Worm (Caenorhabditis elegans) whole organism, early embryonic: ENCODE results near the gene srz-47.

Experiments
- F13C5.2 ChIP-seq: sonication (generic microtip); optimal IDR thresholded peaks from 2 replicates; lab custom pipeline; 2017; ENCODE audit warnings: mild to moderate bottlenecking, missing genetic modification characterization, inconsistent platforms, missing compliant biosample characterization
- aly-1 ChIP-seq: sonication (generic microtip); optimal IDR thresholded peaks from 2 replicates; lab custom pipeline; 2016; ENCODE audit warnings: missing genetic modification characterization, missing compliant biosample characterization
- ama-1 ChIP-seq: fragments of 150-350 bp; optimal IDR thresholded peaks from 2 replicates; lab custom pipeline; 2014
- ceh-13 ChIP-seq: fragments of 200-800 bp; sonication (Bioruptor generic); optimal IDR thresholded peaks from 2 replicates; lab custom pipeline; 2018; ENCODE audit warnings: mild to moderate bottlenecking, missing genetic modification characterization, missing compliant biosample characterization
- ceh-36 ChIP-seq: sonication (generic microtip); optimal IDR thresholded peaks from 2 replicates; lab custom pipeline; 2016; ENCODE audit warnings: missing genetic modification characterization, inconsistent platforms, missing compliant biosample characterization
- flt-1 ChIP-seq: fragments of 200-800 bp; sonication (Bioruptor generic); IDR thresholded peaks from 2 replicates; pipeline ENCODE4 v1.3.6; 2022; ENCODE audit warnings: missing genetic modification characterization, missing compliant biosample characterization
- hmbx-1 ChIP-seq: sonication (generic microtip); optimal IDR thresholded peaks from 2 replicates; lab custom pipeline; 2016; ENCODE audit warnings: mild to moderate bottlenecking, missing genetic modification characterization, missing compliant biosample characterization
- hnd-1 ChIP-seq: sonication (generic microtip); optimal IDR thresholded peaks from 2 replicates; lab custom pipeline; 2016; ENCODE audit warnings: missing genetic modification characterization, missing compliant biosample characterization
- pes-1 ChIP-seq: fragments of 200-800 bp; sonication (Bioruptor generic); IDR thresholded peaks from 2 replicates; pipeline ENCODE4 v1.3.6; 2022; ENCODE audit warnings: missing genetic modification reagents, missing genetic modification characterization, missing compliant biosample characterization
- scrt-1 ChIP-seq: fragments of 200-800 bp; sonication (Bioruptor generic); IDR thresholded peaks from 2 replicates; pipeline ENCODE4 v1.3.6; 2022; ENCODE audit warnings: missing genetic modification characterization, missing compliant biosample characterization
- sea-1 ChIP-seq: fragments of 200-800 bp; sonication (Bioruptor generic); conservative IDR thresholded peaks from 2 replicates; pipeline ENCODE4 v1.3.6; 2022; ENCODE audit warnings: missing genetic modification characterization, missing compliant biosample characterization
- tbx-11 ChIP-seq: fragments of 200-800 bp; sonication (Bioruptor generic); IDR thresholded peaks from 2 replicates; pipeline ENCODE4 v1.3.6; 2022; ENCODE audit warnings: missing genetic modification characterization, missing compliant biosample characterization
- tbx-37 ChIP-seq: fragments of 200-800 bp; sonication (Bioruptor generic); conservative IDR thresholded peaks from 2 replicates; pipeline ENCODE4 v1.3.6; 2022; ENCODE audit warnings: missing genetic modification reagents, missing genetic modification characterization, missing compliant biosample characterization
- tra-4 ChIP-seq: sonication (generic microtip); optimal IDR thresholded peaks from 2 replicates; lab custom pipeline; 2017; ENCODE audit warnings: missing genetic modification characterization, missing compliant biosample characterization

ce11 chrV:17201847-17202246 is 9.7 kb upstream of the srz-47 start, which contains the start of gene Y68A4A.10:
- no peak for TF ChIP-seq ceh-36
- TF ChIP-seq tbx-11 (GFP tag; lab: Robert Waterston, UW) = no peak
- no peak for TF ChIP-seq ama-1 (lab: Kevin White, UChicago)
- no peak for TF ChIP-seq aly-1 (tag; lab: Kevin White, UChicago)
- no peak for TF ChIP-seq sea-1 (GFP tag; lab: Robert Waterston, UW)
- no peak for TF ChIP-seq F13C5.2 (tag; lab: Kevin White, UChicago)
- TF ChIP-seq hnd-1 (tag; lab: Kevin White, UChicago) = no peak
- TF ChIP-seq tbx-37 (GFP tag; lab: Robert Waterston, UW) = no peak
- no peak for TF ChIP-seq scrt-1 (GFP tag; lab: Robert Waterston, UW)
- TF ChIP-seq ceh-13 (GFP tag; lab: Kevin White, UChicago) = no peak
- TF ChIP-seq pes-1 (GFP tag; lab: Robert Waterston, UW) = no peak
- no peak for TF ChIP-seq flt-1 (GFP tag; lab: Robert Waterston, UW)
- no peak for TF ChIP-seq tra-4 (tag; lab: Kevin White, UChicago)
- TF ChIP-seq hmbx-1 (tag; lab: Kevin White, UChicago) = no peak
